Fruit fly (Drosophila melanogaster) whole organism, prepupa: ENCODE measurements around the gene ppk20.

Experiments used
- CG10631 ChIP-seq: fragments of 200-800 bp; sonication (Bioruptor generic); optimal IDR thresholded peaks from 2 replicates; lab custom pipeline; 2016; ENCODE audit warnings: missing biosample characterization, missing genetic modification characterization
- CG11902 ChIP-seq: fragments of 200-800 bp; sonication (Bioruptor generic); optimal IDR thresholded peaks from 3 replicates; lab custom pipeline; 2016; ENCODE audit warnings: missing biosample characterization, missing genetic modification characterization
- CG16779 ChIP-seq: fragments of 200-800 bp; sonication (Bioruptor generic); optimal IDR thresholded peaks from 3 replicates; lab custom pipeline; 2017; ENCODE audit warnings: missing biosample characterization, mild to moderate bottlenecking, missing genetic modification characterization
- CG31627 ChIP-seq: fragments of 200-800 bp; sonication (Bioruptor generic); optimal IDR thresholded peaks from 3 replicates; lab custom pipeline; 2016; ENCODE audit warnings: missing biosample characterization, missing genetic modification characterization
- CG6276 ChIP-seq: fragments of 200-800 bp; sonication (Bioruptor generic); optimal IDR thresholded peaks from 2 replicates; lab custom pipeline; 2017; ENCODE audit warnings: missing biosample characterization, mild to moderate bottlenecking, missing genetic modification characterization
- CG6792 ChIP-seq: fragments of 200-800 bp; sonication (Bioruptor generic); optimal IDR thresholded peaks from 3 replicates; lab custom pipeline; 2016; ENCODE audit warnings: missing biosample characterization, missing genetic modification characterization
- CG8632 ChIP-seq: fragments of 200-800 bp; sonication (Bioruptor generic); optimal IDR thresholded peaks from 3 replicates; lab custom pipeline; 2016; ENCODE audit warnings: missing biosample characterization, missing genetic modification characterization
- Ets96B ChIP-seq: fragments of 200-800 bp; optimal IDR thresholded peaks from 2 replicates; lab custom pipeline; 2019; ENCODE audit warnings: missing biosample characterization, mild to moderate bottlenecking, missing genetic modification characterization, moderate library complexity
- spab ChIP-seq: fragments of 200-800 bp; sonication (Bioruptor generic); optimal IDR thresholded peaks from 2 replicates; lab custom pipeline; 2017; ENCODE audit warnings: missing biosample characterization, mild to moderate bottlenecking, missing genetic modification characterization, missing genetic modification reagents

DNA sequence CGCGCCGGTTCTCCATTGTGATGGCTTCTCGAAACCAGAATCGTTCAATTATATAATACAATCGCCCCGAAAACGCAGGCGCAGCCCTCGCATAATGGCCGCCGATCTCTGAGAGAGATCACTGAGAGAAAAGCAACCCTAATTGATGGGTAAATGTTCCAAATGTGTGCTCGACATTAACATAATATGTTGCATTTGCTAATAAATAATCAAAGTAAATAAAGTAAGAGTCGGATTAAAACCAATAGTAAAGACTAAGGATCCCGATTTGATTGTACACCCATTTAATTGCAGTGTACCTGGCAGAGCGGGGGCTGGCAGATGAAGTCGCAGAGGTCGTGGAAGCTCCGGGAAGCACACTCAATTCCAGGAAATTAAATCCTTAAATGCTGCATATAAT, 35.9 kb upstream of the ppk20 start:
- TF ChIP-seq CG6276, result no peak
- TF ChIP-seq spab (GFP tag; lab: Kevin White, UChicago), result no peak
- TF ChIP-seq CG8632 (GFP tag; lab: Kevin White, UChicago), result no peak
- no peak for TF ChIP-seq CG10631 (GFP tag; lab: Kevin White, UChicago)
- no peak for TF ChIP-seq CG11902
- no peak for TF ChIP-seq CG31627 (GFP tag; lab: Kevin White, UChicago)
- no peak for TF ChIP-seq CG6792
- no peak for TF ChIP-seq Ets96B (tag; lab: Kevin White, UChicago)
- TF ChIP-seq CG16779 (tag; lab: Kevin White, UChicago), result no peak
